Worm (Caenorhabditis elegans): Measurements from ENCODE around the gene rap-2.
"Not testable (repeated sequence)": the region's sequence is repeated elsewhere in the genome, so short reads cannot be mapped to it uniquely, and the experiment has no call there.

Gene rap-2

DNA sequence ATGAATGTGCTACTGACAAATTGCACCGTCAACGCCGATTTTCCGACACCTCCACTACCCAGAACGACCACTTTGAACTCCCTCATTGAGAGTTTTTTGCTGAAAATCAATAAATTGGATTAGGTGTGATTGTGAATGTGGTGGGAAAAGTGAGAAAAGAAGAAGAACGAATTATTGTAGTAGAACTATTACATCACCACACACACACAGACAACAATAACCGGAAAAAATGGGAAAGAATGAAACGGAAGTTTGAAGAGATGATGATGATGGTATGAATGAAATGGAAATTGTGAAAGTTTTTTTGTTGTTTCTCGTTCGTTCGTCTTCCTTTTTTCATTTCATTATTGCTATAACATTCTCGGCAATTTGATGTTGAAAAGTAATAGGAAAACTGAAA lies at the start of gene rap-2:
Gene rap-2 (minus strand): TSS at position 101 of the 400 bp plus-strand sequence.
- TF ChIP-seq mec-3 (tag; optimal IDR thresholded peaks at IDR 0.05; ENCODE audit: borderline replicate concordance) (no peak), ceh-9 (tag; optimal IDR thresholded peaks at IDR 0.05) (no peak), ceh-2 (tag; optimal IDR thresholded peaks at IDR 0.05) (no peak), dve-1 (tag; optimal IDR thresholded peaks at IDR 0.05) (no peak), K09A11.1 (tag; optimal IDR thresholded peaks at IDR 0.05; ENCODE audit: insufficient read depth) (no peak), unc-3 (GFP tag; conservative IDR thresholded peaks at IDR 0.05) (no peak), unc-3 (tag; optimal IDR thresholded peaks at IDR 0.05) (no peak), unc-55 (GFP tag; optimal IDR thresholded peaks at IDR 0.05) (no peak), elt-2 (tag; optimal IDR thresholded peaks at IDR 0.05) (no peak), unc-86 (tag; optimal IDR thresholded peaks at IDR 0.05) (no peak), eyg-1 (tag; optimal IDR thresholded peaks at IDR 0.05) (no peak), fax-1 (tag; optimal IDR thresholded peaks at IDR 0.05) (no peak), pag-3 (tag; optimal IDR thresholded peaks at IDR 0.05; ENCODE audit: borderline replicate concordance) (no peak), pros-1 (tag; optimal IDR thresholded peaks at IDR 0.05) (no peak), C38D4.7 (GFP tag; optimal IDR thresholded peaks at IDR 0.05) (no peak), odd-2 (tag; optimal IDR thresholded peaks at IDR 0.05) (no peak), gmeb-2 (tag; optimal IDR thresholded peaks at IDR 0.05) (no peak), pqm-1 (tag; optimal IDR thresholded peaks at IDR 0.05) (no peak), ceh-31 (tag; optimal IDR thresholded peaks at IDR 0.05) (no peak), ceh-45 (GFP tag; IDR thresholded peaks at IDR 0.05) (no peak)

- no peak for TF ChIP-seq mec-3 (tag; optimal IDR thresholded peaks at IDR 0.05; ENCODE audit: borderline replicate concordance)
- no peak for TF ChIP-seq sox-2 (GFP tag; IDR thresholded peaks at IDR 0.05)
- no peak for TF ChIP-seq nhr-11 (tag; optimal IDR thresholded peaks at IDR 0.05)
- no peak for TF ChIP-seq zip-5 (tag; optimal IDR thresholded peaks at IDR 0.05)
- no peak for TF ChIP-seq ttx-3 (tag; optimal IDR thresholded peaks at IDR 0.05)
- TF ChIP-seq ceh-2 (tag; optimal IDR thresholded peaks at IDR 0.05) = no peak
- no peak for TF ChIP-seq ceh-34 (tag; optimal IDR thresholded peaks at IDR 0.05)
- TF ChIP-seq pat-9 (tag; optimal IDR thresholded peaks at IDR 0.05) = no peak
- TF ChIP-seq Y22D7AL.16 (tag; optimal IDR thresholded peaks at IDR 0.05) = no peak
- no peak for TF ChIP-seq dve-1 (tag; optimal IDR thresholded peaks at IDR 0.05)
- TF ChIP-seq rnt-1 (tag; optimal IDR thresholded peaks at IDR 0.05) = no peak
- TF ChIP-seq unc-3 (GFP tag; conservative IDR thresholded peaks at IDR 0.05) = no peak
- no peak for TF ChIP-seq unc-3 (tag; optimal IDR thresholded peaks at IDR 0.05)
Measured at ce11 chrV:15111660-15112059, 47.8 kb upstream of the rap-2 start, which contains the start of gene T01G5.7. Gene T01G5.7 (plus strand): TSS chrV:15111960.

DNA sequence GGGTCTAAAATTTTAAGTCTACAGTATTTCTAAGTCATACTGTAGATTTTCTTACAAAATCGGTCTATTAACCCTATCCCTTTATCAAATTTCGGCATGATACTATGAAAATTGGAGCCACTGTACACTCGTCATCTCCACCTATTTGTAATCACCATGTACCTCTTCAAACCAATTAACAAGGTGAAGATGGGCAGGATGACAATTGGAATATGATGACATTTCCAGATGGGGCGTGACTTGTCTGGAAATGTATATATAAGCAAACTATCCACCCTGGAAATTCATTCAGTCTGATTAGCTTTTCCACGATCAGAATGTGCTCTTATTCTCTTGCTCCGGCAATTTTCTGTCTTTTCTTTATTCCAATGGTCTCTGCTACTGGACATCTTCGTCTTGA lies 45.4 kb upstream of the rap-2 start, which contains the start of gene Y75B12A.2:
Gene Y75B12A.2 (plus strand): TSS at position 301 of the 400 bp plus-strand sequence.
- no peak for TF ChIP-seq ama-1 (optimal IDR thresholded peaks at IDR 0.05)

DNA sequence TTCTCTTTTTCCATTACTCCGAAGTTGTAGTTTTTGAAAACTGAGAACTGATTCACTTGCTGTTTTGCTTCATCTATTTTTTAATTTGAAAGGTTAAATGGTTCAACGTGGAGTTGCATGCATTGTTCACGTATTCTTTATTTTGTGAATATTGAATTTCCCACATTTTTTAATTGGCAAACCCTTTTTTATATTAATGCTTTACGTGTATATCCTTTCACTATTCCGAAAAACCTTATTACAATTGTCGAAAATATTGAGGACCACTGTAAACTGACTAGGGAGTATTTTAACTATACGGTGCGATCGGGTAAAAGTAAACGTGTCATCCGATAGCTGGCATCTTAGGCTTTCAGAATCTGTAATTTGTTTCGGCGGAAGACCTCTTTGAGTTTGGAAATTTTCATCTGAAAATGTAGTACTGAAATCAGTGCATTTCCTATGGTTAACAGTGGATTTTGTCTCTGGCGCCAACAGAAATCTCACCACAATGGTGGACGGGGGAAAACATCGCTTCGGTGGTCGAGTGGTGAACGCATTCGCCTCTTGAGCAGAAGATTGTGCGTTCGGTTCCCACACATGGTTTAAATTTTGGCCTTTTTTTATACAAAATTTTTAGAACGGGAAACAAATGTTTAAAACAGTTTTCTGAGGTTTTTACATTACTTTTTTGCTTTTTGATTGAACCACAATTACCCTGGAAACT lies 42.2 kb upstream of the rap-2 start, which contains the start of gene C01G10.14:
Gene C01G10.14 (minus strand): TSS at position 51 of the 706 bp plus-strand sequence.
- TF ChIP-seq ets-4 (tag; optimal IDR thresholded peaks at IDR 0.05); eyg-1 (tag; optimal IDR thresholded peaks at IDR 0.05); T23F11.4 (GFP tag; optimal IDR thresholded peaks at IDR 0.05): not testable (repeated sequence)

ce11 chrV:15099447-15099846 lies 35.6 kb upstream of the rap-2 start, which contains the start of gene C01G10.1:
Gene C01G10.1 (plus strand): TSS chrV:15099747.
- no peak for TF ChIP-seq ztf-16 (tag; optimal IDR thresholded peaks at IDR 0.05)
- TF ChIP-seq ceh-6 (GFP tag; optimal IDR thresholded peaks at IDR 0.05) = no peak
- no peak for TF ChIP-seq ceh-2 (tag; optimal IDR thresholded peaks at IDR 0.05)
- TF ChIP-seq ets-4 (tag; optimal IDR thresholded peaks at IDR 0.05) = no peak
- TF ChIP-seq sox-4 (tag; optimal IDR thresholded peaks at IDR 0.05) = no peak
